Fruit fly (Drosophila melanogaster) whole organism, embryonic: Measurements from ENCODE around the gene Pex3.

ENCODE experiments used
- Abd-B ChIP-seq: fragments of 200-800 bp; sonication (Bioruptor generic); optimal IDR thresholded peaks from 2 replicates; lab custom pipeline; 2018; ENCODE audit warnings: missing biosample characterization, mild to moderate bottlenecking, missing genetic modification characterization, moderate library complexity
- Aef1 ChIP-seq: fragments of 200-800 bp; sonication (Bioruptor generic); IDR thresholded peaks from 3 replicates; pipeline ENCODE4 v1.3.6; 2022; ENCODE audit warnings: missing biosample characterization, missing genetic modification characterization
- Atf3 ChIP-seq: fragments of 200-800 bp; sonication (Bioruptor generic); optimal IDR thresholded peaks from 3 replicates; lab custom pipeline; 2016; ENCODE audit warnings: missing biosample characterization, missing genetic modification characterization
- B-H2 ChIP-seq: fragments of 200-800 bp; sonication (Bioruptor generic); optimal IDR thresholded peaks from 2 replicates; lab custom pipeline; 2018; ENCODE audit warnings: missing biosample characterization, mild to moderate bottlenecking, missing genetic modification characterization
- CG10565 ChIP-seq: fragments of 200-800 bp; sonication (Bioruptor generic); optimal IDR thresholded peaks from 3 replicates; lab custom pipeline; 2016; ENCODE audit warnings: missing biosample characterization, mild to moderate bottlenecking, missing genetic modification characterization
- CG11696 ChIP-seq: fragments of 200-800 bp; sonication (Bioruptor generic); IDR thresholded peaks from 2 replicates; pipeline ENCODE4 v1.3.6; 2022; ENCODE audit warnings: missing biosample characterization, missing genetic modification characterization
- CG12155 ChIP-seq: fragments of 200-800 bp; sonication (Bioruptor generic); optimal IDR thresholded peaks from 3 replicates; lab custom pipeline; 2016; ENCODE audit warnings: missing biosample characterization, missing genetic modification characterization
- CG14710 ChIP-seq: fragments of 200-800 bp; sonication (Bioruptor generic); optimal IDR thresholded peaks from 3 replicates; lab custom pipeline; 2019; ENCODE audit warnings: missing biosample characterization, mild to moderate bottlenecking, missing genetic modification characterization, moderate library complexity
- CG14860 ChIP-seq: fragments of 200-800 bp; sonication (Bioruptor generic); IDR thresholded peaks from 3 replicates; pipeline ENCODE4 v1.3.6; 2022; ENCODE audit warnings: missing biosample characterization, missing genetic modification characterization; ENCODE audit not compliant: partially characterized antibody
- CG16815 ChIP-seq: fragments of 200-800 bp; sonication (Bioruptor generic); optimal IDR thresholded peaks from 3 replicates; lab custom pipeline; 2017; ENCODE audit warnings: missing biosample characterization, mild to moderate bottlenecking, missing genetic modification characterization
- CG17829 ChIP-seq: fragments of 200-800 bp; optimal IDR thresholded peaks from 2 replicates; lab custom pipeline; 2019; ENCODE audit warnings: missing biosample characterization, mild to moderate bottlenecking, missing genetic modification characterization, moderate library complexity
- CG17912 ChIP-seq: fragments of 200-800 bp; sonication (Bioruptor generic); optimal IDR thresholded peaks from 2 replicates; lab custom pipeline; 2018; ENCODE audit warnings: missing biosample characterization, mild to moderate bottlenecking, missing genetic modification characterization
- CG18011 ChIP-seq: fragments of 200-800 bp; sonication (Bioruptor generic); optimal IDR thresholded peaks from 2 replicates; lab custom pipeline; 2017; ENCODE audit warnings: missing biosample characterization, missing genetic modification characterization, mild to moderate bottlenecking, moderate library complexity, missing genotype
- CG2116 ChIP-seq: fragments of 200-800 bp; sonication (Bioruptor generic); optimal IDR thresholded peaks from 3 replicates; lab custom pipeline; 2018; ENCODE audit warnings: missing biosample characterization, mild to moderate bottlenecking, missing genetic modification characterization
- CG2120 ChIP-seq: fragments of 200-800 bp; sonication (Bioruptor generic); optimal IDR thresholded peaks from 3 replicates; lab custom pipeline; 2016; ENCODE audit warnings: missing biosample characterization, missing genetic modification characterization
- CG2129 ChIP-seq: fragments of 200-800 bp; sonication (Bioruptor generic); IDR thresholded peaks from 2 replicates; pipeline ENCODE4 v1.3.6; 2022; ENCODE audit warnings: missing biosample characterization, missing genetic modification characterization; ENCODE audit not compliant: partially characterized antibody
- CG3847 ChIP-seq: fragments of 200-800 bp; sonication (Bioruptor generic); IDR thresholded peaks from 2 replicates; pipeline ENCODE4 v1.3.6; 2022; ENCODE audit warnings: missing biosample characterization, missing genetic modification characterization
- CG4617 ChIP-seq: fragments of 200-800 bp; sonication (Bioruptor generic); optimal IDR thresholded peaks from 3 replicates; lab custom pipeline; 2016; ENCODE audit warnings: missing biosample characterization, missing genetic modification characterization, borderline replicate concordance
- CG5180 ChIP-seq: fragments of 200-800 bp; sonication (Bioruptor generic); optimal IDR thresholded peaks from 3 replicates; lab custom pipeline; 2017; ENCODE audit warnings: missing biosample characterization, missing genetic modification characterization, mild to moderate bottlenecking, moderate library complexity, missing genetic modification reagents
- CG7928 ChIP-seq: fragments of 200-800 bp; sonication (Bioruptor generic); optimal IDR thresholded peaks from 2 replicates; lab custom pipeline; 2017; ENCODE audit warnings: missing biosample characterization, mild to moderate bottlenecking, missing genetic modification characterization
- CG8478 ChIP-seq: fragments of >200 bp; optimal IDR thresholded peaks from 2 replicates; lab custom pipeline; 2018
- CHES-1-like ChIP-seq: fragments of 200-800 bp; sonication (Bioruptor generic); optimal IDR thresholded peaks from 2 replicates; lab custom pipeline; 2016; ENCODE audit warnings: missing biosample characterization, missing genetic modification characterization
- Elba2 ChIP-seq: fragments of 200-800 bp; sonication (Bioruptor generic); optimal IDR thresholded peaks from 3 replicates; lab custom pipeline; 2016; ENCODE audit warnings: missing biosample characterization, missing genetic modification characterization
- Ets65A ChIP-seq: fragments of 200-800 bp; sonication (Bioruptor generic); peaks from one replicate; lab custom pipeline; 2016; ENCODE audit warnings: missing biosample characterization, missing genetic modification characterization
- Hr39 ChIP-seq: fragments of >200 bp; optimal IDR thresholded peaks from 2 replicates; lab custom pipeline; 2017
- Jarid2 ChIP-seq: fragments of 200-800 bp; sonication (Bioruptor generic); optimal IDR thresholded peaks from 3 replicates; lab custom pipeline; 2017; ENCODE audit warnings: mild to moderate bottlenecking, missing biosample characterization, missing genetic modification reagents, missing genetic modification characterization
- Kr ChIP-seq: fragments of 200-800 bp; sonication (Bioruptor generic); optimal IDR thresholded peaks from 2 replicates; lab custom pipeline; 2017; ENCODE audit warnings: missing biosample characterization, mild to moderate bottlenecking, missing genetic modification characterization
- MESR4 ChIP-seq: fragments of 200-800 bp; sonication (Bioruptor generic); optimal IDR thresholded peaks from 2 replicates; lab custom pipeline; 2018; ENCODE audit warnings: missing biosample characterization, mild to moderate bottlenecking, missing genetic modification characterization, moderate library complexity
- NC2α ChIP-seq: fragments of 200-800 bp; sonication (Bioruptor generic); optimal IDR thresholded peaks from 2 replicates; lab custom pipeline; 2016; ENCODE audit warnings: missing biosample characterization, missing genetic modification characterization
- NC2β ChIP-seq: fragments of 200-800 bp; sonication (Bioruptor generic); optimal IDR thresholded peaks from 2 replicates; lab custom pipeline; 2016; ENCODE audit warnings: missing biosample characterization, missing genetic modification characterization
- Nf-YB ChIP-seq: fragments of 200-800 bp; sonication (Bioruptor generic); optimal IDR thresholded peaks from 3 replicates; lab custom pipeline; 2019; ENCODE audit warnings: missing biosample characterization, mild to moderate bottlenecking, missing genetic modification characterization, moderate library complexity
- Opbp ChIP-seq: fragments of 200-800 bp; sonication (Bioruptor generic); IDR thresholded peaks from 3 replicates; pipeline ENCODE4 v1.3.6; 2022; ENCODE audit warnings: missing biosample characterization, missing genetic modification characterization; ENCODE audit not compliant: partially characterized antibody
- Poxn ChIP-seq: fragments of 200-800 bp; sonication (Bioruptor generic); IDR thresholded peaks from 2 replicates; pipeline ENCODE4 v1.3.6; 2022; ENCODE audit warnings: missing biosample characterization, missing genetic modification characterization
- TFAM ChIP-seq: fragments of 200-800 bp; sonication (Bioruptor generic); optimal IDR thresholded peaks from 2 replicates; lab custom pipeline; 2017; ENCODE audit warnings: missing biosample characterization, missing genetic modification characterization, inconsistent platforms
- Tbp ChIP-seq: fragments of >200 bp; optimal IDR thresholded peaks from 2 replicates; lab custom pipeline; 2018; ENCODE audit warnings: missing biosample characterization, missing genetic modification characterization
- amos ChIP-seq: fragments of 200-800 bp; sonication (Bioruptor generic); IDR thresholded peaks from 2 replicates; pipeline ENCODE4 v1.3.6; 2022; ENCODE audit warnings: missing biosample characterization, missing genetic modification characterization; ENCODE audit not compliant: partially characterized antibody
- az2 ChIP-seq: fragments of 200-800 bp; sonication (Bioruptor generic); optimal IDR thresholded peaks from 3 replicates; lab custom pipeline; 2016; ENCODE audit warnings: missing biosample characterization, missing genetic modification characterization
- dan ChIP-seq: fragments of 200-800 bp; sonication (Bioruptor generic); IDR thresholded peaks from 2 replicates; pipeline ENCODE4 v1.3.6; 2022; ENCODE audit warnings: missing biosample characterization, missing genetic modification characterization
- fd102C ChIP-seq: fragments of 200-800 bp; sonication (Bioruptor generic); optimal IDR thresholded peaks from 2 replicates; lab custom pipeline; 2018; ENCODE audit warnings: missing biosample characterization, mild to moderate bottlenecking, missing genetic modification characterization, moderate library complexity
- fd3F ChIP-seq: fragments of 200-800 bp; sonication (Bioruptor generic); optimal IDR thresholded peaks from 2 replicates; lab custom pipeline; 2018; ENCODE audit warnings: missing biosample characterization, mild to moderate bottlenecking, missing genetic modification characterization, moderate library complexity
- ftz-f1 ChIP-seq: fragments of 200-800 bp; sonication (Bioruptor generic); optimal IDR thresholded peaks from 2 replicates; lab custom pipeline; 2016; ENCODE audit warnings: missing biosample characterization, missing genetic modification characterization
- lilli ChIP-seq: fragments of 200-800 bp; sonication (Bioruptor generic); optimal IDR thresholded peaks from 3 replicates; lab custom pipeline; 2016; ENCODE audit warnings: missing biosample characterization, missing genetic modification characterization
- nerfin-1 ChIP-seq: fragments of 200-800 bp; sonication (Bioruptor generic); optimal IDR thresholded peaks from 3 replicates; lab custom pipeline; 2019; ENCODE audit warnings: missing biosample characterization, mild to moderate bottlenecking, missing genetic modification characterization, moderate library complexity
- prd ChIP-seq, 3 experiments: fragments of >200 bp in 2 of 3; fragments of 200-800 bp in 1 of 3; sonication (Bioruptor generic) in 1 of 3; optimal IDR thresholded peaks in 2 of 3; IDR thresholded peaks in 1 of 3; 2 replicates in 2 of 3; 3 replicates in 1 of 3; pipeline versions ENCODE4 v1.3.6 to Lab custom; 2017 to 2022; ENCODE audit warnings: missing biosample characterization in 1 of 3, missing genetic modification characterization in 1 of 3
- rib ChIP-seq: fragments of 200-800 bp; sonication (Bioruptor generic); IDR thresholded peaks from 2 replicates; pipeline ENCODE4 v1.3.6; 2022; ENCODE audit warnings: missing biosample characterization, missing genetic modification characterization
- ro ChIP-seq: fragments of 200-800 bp; sonication (Bioruptor generic); IDR thresholded peaks from 2 replicates; pipeline ENCODE4 v1.3.6; 2022; ENCODE audit warnings: missing biosample characterization, missing genetic modification characterization
- ssp ChIP-seq: fragments of 200-800 bp; sonication (Bioruptor generic); IDR thresholded peaks from 2 replicates; pipeline ENCODE4 v1.3.6; 2022; ENCODE audit warnings: missing biosample characterization, missing genetic modification characterization
- usp ChIP-seq: fragments of >200 bp; optimal IDR thresholded peaks from 2 replicates; lab custom pipeline; 2017; ENCODE audit warnings: missing biosample characterization, missing genetic modification characterization
- wek ChIP-seq: fragments of 200-800 bp; sonication (Bioruptor generic); optimal IDR thresholded peaks from 3 replicates; lab custom pipeline; 2018; ENCODE audit warnings: missing biosample characterization, mild to moderate bottlenecking, missing genetic modification characterization, moderate library complexity

Pex3 gene

dm6 chr3L:15143638-15144600 lies at the start of gene Pex3, which contains the start of gene CG32147 (continued):
- TF ChIP-seq Jarid2, result no peak
- no peak for TF ChIP-seq usp (GFP tag; lab: Kevin White, UChicago)
- TF ChIP-seq Aef1 (GFP tag; lab: Robert Waterston, UW), result no peak
- TF ChIP-seq CG2129, result no peak
- TF ChIP-seq Poxn (GFP tag; lab: Robert Waterston, UW), result no peak
- TF ChIP-seq CG17912 (GFP tag; lab: Kevin White, UChicago), result no peak
- TF ChIP-seq NC2α (GFP tag; lab: Kevin White, UChicago), result no peak
- TF ChIP-seq B-H2, result no peak
- TF ChIP-seq Hr39 (lab: Kevin White, UChicago), result no peak
- no peak for TF ChIP-seq Elba2 (GFP tag; lab: Kevin White, UChicago)
- no peak for TF ChIP-seq CG11696 (GFP tag; lab: Robert Waterston, UW)
- TF ChIP-seq Nf-YB, result peak; percentile 17
- no peak for TF ChIP-seq CG5180 (GFP tag; lab: Kevin White, UChicago)
- TF ChIP-seq fd3F (GFP tag; lab: Kevin White, UChicago), result no peak
- no peak for TF ChIP-seq dan
- no peak for TF ChIP-seq CG10565 (GFP tag; lab: Kevin White, UChicago)
- peak; percentile 7 for TF ChIP-seq CG2120 (GFP tag; lab: Kevin White, UChicago)
- TF ChIP-seq CG18011 (GFP tag; lab: Kevin White, UChicago), result no peak
- peak; percentile 15 for TF ChIP-seq lilli (GFP tag; lab: Kevin White, UChicago)
- TF ChIP-seq CG14860 (GFP tag; lab: Robert Waterston, UW), result no peak
- TF ChIP-seq CG17829 (tag; lab: Kevin White, UChicago), result peak; percentile 7
- TF ChIP-seq CG8478, result no peak
- peak; percentile 82 for TF ChIP-seq MESR4 (GFP tag; lab: Kevin White, UChicago)
- TF ChIP-seq ftz-f1, result no peak
- peak; percentile 77 for TF ChIP-seq CG14710 (tag; lab: Kevin White, UChicago)
- TF ChIP-seq Ets65A (GFP tag; lab: Kevin White, UChicago), result no peak
- no peak for TF ChIP-seq NC2β (GFP tag; lab: Kevin White, UChicago)
- 0 out of 3 replicates have a peak, but pooled peaks have one; percentile 14 for TF ChIP-seq Opbp (GFP tag; lab: Robert Waterston, UW)
- TF ChIP-seq CG7928 (GFP tag; lab: Kevin White, UChicago), result no peak
- no peak for TF ChIP-seq Tbp (GFP tag; lab: Kevin White, UChicago)
- no peak for TF ChIP-seq fd102C (GFP tag; lab: Kevin White, UChicago)
- no peak for TF ChIP-seq CG16815 (GFP tag; lab: Kevin White, UChicago)
- peak; percentile 58 for TF ChIP-seq CG2116 (GFP tag; lab: Kevin White, UChicago)
- no peak for TF ChIP-seq Abd-B (GFP tag; lab: Kevin White, UChicago)
- no peak for TF ChIP-seq rib (GFP tag; lab: Robert Waterston, UW)
- no peak for TF ChIP-seq CG12155 (GFP tag; lab: Kevin White, UChicago)
- no peak for TF ChIP-seq ro (GFP tag; lab: Robert Waterston, UW)
- no peak; the same call in 1 of the 2 replicates for TF ChIP-seq amos (GFP tag; lab: Robert Waterston, UW)
- TF ChIP-seq Atf3 (GFP tag; lab: Kevin White, UChicago), result no peak
- TF ChIP-seq nerfin-1 (tag; lab: Kevin White, UChicago), result peak; percentile 3
- no peak for TF ChIP-seq CG3847 (GFP tag; lab: Robert Waterston, UW)
- no peak for TF ChIP-seq ssp (GFP tag; lab: Robert Waterston, UW)
- TF ChIP-seq TFAM (GFP tag; lab: Kevin White, UChicago), result no peak
- TF ChIP-seq prd (optimal IDR thresholded peaks at IDR 0.05; lab: Kevin White, UChicago), result no peak
- no peak for TF ChIP-seq prd (GFP tag; IDR thresholded peaks at IDR 0.05; lab: Robert Waterston, UW)
- TF ChIP-seq Kr (GFP tag; lab: Kevin White, UChicago), result no peak
- TF ChIP-seq CG4617 (GFP tag; lab: Kevin White, UChicago), result peak; percentile 49
- TF ChIP-seq az2 (GFP tag; lab: Kevin White, UChicago), result no peak
- TF ChIP-seq wek (GFP tag; lab: Kevin White, UChicago), result no peak
- TF ChIP-seq CHES-1-like (GFP tag; lab: Kevin White, UChicago), result peak; percentile 19
